Worm (Caenorhabditis elegans): ENCODE results near the gene C31G12.1.

C31G12.1 gene

ce11 chrV:18138695-18139094 is 41.1 kb upstream of the C31G12.1 start, which contains the start of gene Y37H2A.10:
TSS of gene Y37H2A.10 (plus strand) at chrV:18138995.
- TF ChIP-seq fkh-10 (GFP tag; optimal IDR thresholded peaks at IDR 0.05) (no peak), elt-4 (tag; optimal IDR thresholded peaks at IDR 0.05) (no peak), nfya-1 (tag; optimal IDR thresholded peaks at IDR 0.05) (no peak), fkh-6 (tag; optimal IDR thresholded peaks at IDR 0.05) (no peak), F13H6.1 (tag; optimal IDR thresholded peaks at IDR 0.05) (no peak), hlh-30 (tag; optimal IDR thresholded peaks at IDR 0.05; ENCODE audit: insufficient read depth) (no peak), ceh-24 (tag; optimal IDR thresholded peaks at IDR 0.05) (no peak), sox-4 (tag; optimal IDR thresholded peaks at IDR 0.05) (no peak), npax-4 (tag; optimal IDR thresholded peaks at IDR 0.05) (no peak), ceh-48 (tag; optimal IDR thresholded peaks at IDR 0.05) (no peak), pha-2 (tag; optimal IDR thresholded peaks at IDR 0.05) (no peak), ceh-31 (tag; optimal IDR thresholded peaks at IDR 0.05) (no peak), zip-5 (tag; optimal IDR thresholded peaks at IDR 0.05) (no peak), madf-2 (tag; optimal IDR thresholded peaks at IDR 0.05) (no peak), ref-2 (tag; optimal IDR thresholded peaks at IDR 0.05) (no peak), hlh-15 (tag; optimal IDR thresholded peaks at IDR 0.05) (no peak)

ce11 chrV:18141161-18141560 is 38.6 kb upstream of the C31G12.1 start, which contains the start of gene Y37H2A.11:
TSS of gene Y37H2A.11 (plus strand) at chrV:18141461.
- no peak for TF ChIP-seq ceh-14 (tag; optimal IDR thresholded peaks at IDR 0.05)

- TF ChIP-seq syd-9 (tag; optimal IDR thresholded peaks at IDR 0.05): no peak
- TF ChIP-seq rnt-1 (tag; optimal IDR thresholded peaks at IDR 0.05): no peak
- no peak for TF ChIP-seq T23F11.4 (GFP tag; optimal IDR thresholded peaks at IDR 0.05)
- TF ChIP-seq sox-4 (tag; optimal IDR thresholded peaks at IDR 0.05): no peak
- no peak for TF ChIP-seq Y22D7AL.16 (tag; optimal IDR thresholded peaks at IDR 0.05)
- TF ChIP-seq npax-4 (tag; optimal IDR thresholded peaks at IDR 0.05): no peak
- no peak for TF ChIP-seq nfya-1 (tag; optimal IDR thresholded peaks at IDR 0.05)
- no peak for TF ChIP-seq F13H6.1 (tag; optimal IDR thresholded peaks at IDR 0.05)
- no peak for TF ChIP-seq K09A11.1 (tag; optimal IDR thresholded peaks at IDR 0.05; ENCODE audit: insufficient read depth)
- no peak for TF ChIP-seq gmeb-2 (tag; optimal IDR thresholded peaks at IDR 0.05)
- TF ChIP-seq hlh-8 (tag; optimal IDR thresholded peaks at IDR 0.05): no peak
Observed at ce11 chrV:18142549-18142948, 37.2 kb upstream of the C31G12.1 start, which contains the start of gene Y37H2A.13. TSS of gene Y37H2A.13 (plus strand) at chrV:18142849.

- no peak for TF ChIP-seq sdc-2 (tag; optimal IDR thresholded peaks at IDR 0.05)
- TF ChIP-seq sox-2 (GFP tag; IDR thresholded peaks at IDR 0.05): no peak
- no peak for TF ChIP-seq dve-1 (tag; optimal IDR thresholded peaks at IDR 0.05)
- TF ChIP-seq madf-2 (tag; optimal IDR thresholded peaks at IDR 0.05): no peak
Observed at ce11 chrV:18143445-18143844, 36.3 kb upstream of the C31G12.1 start, which contains the start of gene Y37H2A.14. TSS of gene Y37H2A.14 (plus strand) at chrV:18143745.

ce11 chrV:18144442-18144841 is 35.3 kb upstream of the C31G12.1 start:
- TF ChIP-seq C38D4.7 (GFP tag; optimal IDR thresholded peaks at IDR 0.05) (no peak), unc-3 (GFP tag; conservative IDR thresholded peaks at IDR 0.05) (no peak), unc-3 (tag; optimal IDR thresholded peaks at IDR 0.05) (no peak), mec-3 (tag; optimal IDR thresholded peaks at IDR 0.05; ENCODE audit: borderline replicate concordance) (no peak), pat-9 (tag; optimal IDR thresholded peaks at IDR 0.05) (no peak), ceh-22 (tag; optimal IDR thresholded peaks at IDR 0.05) (no peak), ama-1 (optimal IDR thresholded peaks at IDR 0.05) (no peak), ceh-6 (GFP tag; optimal IDR thresholded peaks at IDR 0.05) (no peak)
